Fruit fly (Drosophila melanogaster): ENCODE results near the gene CG6415.

DNA sequence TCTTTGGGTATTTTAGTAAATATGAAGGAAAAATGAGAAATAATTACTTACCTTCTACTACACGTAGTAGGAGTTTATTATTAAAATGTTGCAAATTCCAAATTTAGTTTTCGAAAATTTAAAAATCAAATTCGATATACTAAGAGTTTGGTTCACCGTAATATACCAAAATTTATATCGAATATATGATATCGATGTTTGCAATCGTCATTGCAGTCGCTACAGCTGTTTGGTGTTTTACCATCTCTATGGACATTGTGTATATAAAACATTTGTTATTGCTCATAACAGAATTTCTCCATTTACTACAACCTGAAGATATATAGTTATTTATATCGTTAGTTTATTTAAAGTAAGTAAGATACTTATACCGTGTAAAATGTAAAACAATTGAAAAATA lies 25.3 kb downstream of the CG6415 start, which contains the start of gene CG6443:
- no peak for TF ChIP-seq cic (GFP tag; optimal IDR thresholded peaks at IDR 0.05)
- TF ChIP-seq kay (GFP tag; ENCODE audit: borderline replicate concordance) = no peak
- no peak for TF ChIP-seq Crg-1 (GFP tag; optimal IDR thresholded peaks at IDR 0.05)
- TF ChIP-seq pad (GFP tag; optimal IDR thresholded peaks at IDR 0.05) = no peak
- no peak for TF ChIP-seq CG33017 (tag; optimal IDR thresholded peaks at IDR 0.05)
- TF ChIP-seq CG14711 (tag; optimal IDR thresholded peaks at IDR 0.05) = no peak
- TF ChIP-seq CG12768 (GFP tag; optimal IDR thresholded peaks at IDR 0.05) = no peak
- TF ChIP-seq CG5204 (GFP tag; optimal IDR thresholded peaks at IDR 0.05) = no peak
- TF ChIP-seq Hr96 (GFP tag; optimal IDR thresholded peaks at IDR 0.05) = no peak
- TF ChIP-seq CG11617 (GFP tag; optimal IDR thresholded peaks at IDR 0.05) = no peak

Measured in whole organism, adult.